Fruit fly (Drosophila melanogaster) whole organism, pupa: ENCODE data around the gene p130CAS.

Source experiments
- CG10348 ChIP-seq: fragments of 200-800 bp; sonication (Bioruptor generic); IDR thresholded peaks from 2 replicates; pipeline ENCODE4 v1.3.6; 2022; ENCODE audit warnings: missing biosample characterization, missing genetic modification characterization
- CG12605 ChIP-seq: fragments of 200-800 bp; sonication (Bioruptor generic); IDR thresholded peaks from 2 replicates; pipeline ENCODE4 v1.3.6; 2022; ENCODE audit warnings: missing biosample characterization, missing genetic modification characterization
- CG13204 ChIP-seq: fragments of 200-800 bp; sonication (Bioruptor generic); optimal IDR thresholded peaks from 2 replicates; lab custom pipeline; 2018; ENCODE audit warnings: missing biosample characterization, mild to moderate bottlenecking, missing genetic modification characterization, moderate library complexity
- CG14655 ChIP-seq: fragments of 200-800 bp; sonication (Bioruptor generic); optimal IDR thresholded peaks from 3 replicates; lab custom pipeline; 2017; ENCODE audit warnings: mild to moderate bottlenecking, missing biosample characterization, missing genetic modification reagents, missing genetic modification characterization
- CG15710 ChIP-seq: fragments of 200-800 bp; sonication (Bioruptor generic); optimal IDR thresholded peaks from 2 replicates; lab custom pipeline; 2018; ENCODE audit warnings: missing biosample characterization, mild to moderate bottlenecking, missing genetic modification characterization, moderate library complexity
- CG17806 ChIP-seq: fragments of 200-800 bp; sonication (Bioruptor generic); optimal IDR thresholded peaks from 2 replicates; lab custom pipeline; 2018; ENCODE audit warnings: missing biosample characterization, mild to moderate bottlenecking, missing genetic modification characterization, moderate library complexity
- CG32121 ChIP-seq: fragments of 200-800 bp; sonication (Bioruptor generic); IDR thresholded peaks from 2 replicates; pipeline ENCODE4 v1.3.6; 2022; ENCODE audit warnings: missing biosample characterization, missing genetic modification characterization
- CG34367 ChIP-seq: fragments of 200-800 bp; sonication (Bioruptor generic); optimal IDR thresholded peaks from 2 replicates; lab custom pipeline; 2018; ENCODE audit warnings: missing biosample characterization, mild to moderate bottlenecking, missing genetic modification characterization
- CG4496 ChIP-seq: fragments of 200-800 bp; sonication (Bioruptor generic); IDR thresholded peaks from 3 replicates; pipeline ENCODE4 v1.3.6; 2022; ENCODE audit warnings: missing biosample characterization, missing genetic modification characterization
- CG8159 ChIP-seq: fragments of 200-800 bp; sonication (Bioruptor generic); optimal IDR thresholded peaks from 3 replicates; lab custom pipeline; 2018; ENCODE audit warnings: missing biosample characterization, mild to moderate bottlenecking, missing genetic modification characterization, moderate library complexity
- CG8301 ChIP-seq: fragments of 200-800 bp; sonication (Bioruptor generic); optimal IDR thresholded peaks from 2 replicates; lab custom pipeline; 2018; ENCODE audit warnings: missing biosample characterization, mild to moderate bottlenecking, missing genetic modification characterization
- CG9948 ChIP-seq: fragments of 200-800 bp; sonication (Bioruptor generic); optimal IDR thresholded peaks from 2 replicates; lab custom pipeline; 2018; ENCODE audit warnings: missing biosample characterization, mild to moderate bottlenecking, missing genetic modification characterization, moderate library complexity
- D1 ChIP-seq: fragments of 200-800 bp; sonication (Bioruptor generic); optimal IDR thresholded peaks from 2 replicates; lab custom pipeline; 2018; ENCODE audit warnings: missing biosample characterization, mild to moderate bottlenecking, missing genetic modification characterization, moderate library complexity
- EcR ChIP-seq: fragments of 200-800 bp; sonication (Bioruptor generic); optimal IDR thresholded peaks from 3 replicates; lab custom pipeline; 2019; ENCODE audit warnings: missing biosample characterization, missing genetic modification characterization, mild to moderate bottlenecking, moderate library complexity, missing genetic modification reagents
- Ets98B ChIP-seq: fragments of 200-800 bp; sonication (Bioruptor generic); IDR thresholded peaks from 2 replicates; pipeline ENCODE4 v1.3.6; 2022; ENCODE audit warnings: missing biosample characterization, missing genetic modification characterization
- Pif1A ChIP-seq: fragments of 200-800 bp; sonication (Bioruptor generic); optimal IDR thresholded peaks from 3 replicates; lab custom pipeline; 2016; ENCODE audit warnings: missing biosample characterization, missing genetic modification characterization
- Pif1B ChIP-seq: fragments of 200-800 bp; sonication (Bioruptor generic); optimal IDR thresholded peaks from 3 replicates; lab custom pipeline; 2016; ENCODE audit warnings: missing biosample characterization, missing genetic modification characterization
- Snoo ChIP-seq: fragments of 200-800 bp; sonication (Bioruptor generic); optimal IDR thresholded peaks from 3 replicates; lab custom pipeline; 2017; ENCODE audit warnings: missing biosample characterization, mild to moderate bottlenecking, missing genetic modification characterization, inconsistent platforms
- fd96Ca ChIP-seq: fragments of 200-800 bp; sonication (Bioruptor generic); IDR thresholded peaks from 3 replicates; pipeline ENCODE4 v1.3.6; 2022; ENCODE audit warnings: missing biosample characterization, missing genetic modification characterization
- gl ChIP-seq: fragments of 200-800 bp; sonication (Bioruptor generic); optimal IDR thresholded peaks from 2 replicates; lab custom pipeline; 2018; ENCODE audit warnings: missing biosample characterization, mild to moderate bottlenecking, missing genetic modification characterization
- rn ChIP-seq: fragments of 200-800 bp; sonication (Bioruptor generic); IDR thresholded peaks from 2 replicates; pipeline ENCODE4 v1.3.6; 2022; ENCODE audit warnings: missing biosample characterization, missing genetic modification characterization

The p130CAS gene

DNA sequence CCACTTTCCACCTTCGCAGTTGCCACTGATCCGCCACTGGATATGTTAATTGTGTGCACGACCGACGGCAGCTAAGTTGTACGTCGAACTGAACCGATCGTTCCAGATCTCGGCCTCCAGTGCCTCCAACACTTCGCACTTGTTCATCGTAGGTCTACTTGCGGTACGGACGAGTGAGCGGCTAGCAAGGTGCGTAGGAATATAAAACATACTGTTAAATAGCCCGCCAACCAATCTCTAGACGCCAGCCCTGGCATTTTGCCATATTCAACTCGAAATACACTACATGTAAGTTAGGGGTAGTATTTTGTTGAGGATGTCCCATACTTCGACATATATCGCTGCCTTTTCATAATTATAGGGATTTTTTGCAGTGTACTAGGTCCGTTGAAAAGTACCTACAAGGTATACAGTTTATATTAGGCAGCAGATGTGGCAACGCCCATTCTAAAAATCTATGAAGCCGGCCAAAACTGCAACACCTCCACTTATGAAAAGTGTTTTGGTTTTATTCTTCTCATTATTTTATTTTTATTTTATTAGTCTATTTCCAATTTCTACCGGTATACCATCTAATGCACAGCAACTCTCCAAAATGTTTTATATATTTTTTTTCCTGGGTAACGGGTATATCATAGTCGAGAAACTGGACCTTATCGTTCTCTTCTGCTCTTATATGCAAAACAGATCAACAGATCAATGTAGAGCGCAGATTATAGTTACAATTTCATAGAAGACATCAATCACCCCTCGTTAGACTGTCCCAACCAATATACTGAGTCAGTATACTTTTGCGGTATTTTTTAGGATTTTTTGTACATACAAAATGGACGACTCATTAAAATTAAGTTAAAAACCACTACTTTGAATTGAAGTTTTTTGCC lies 70.6 kb downstream of the p130CAS start, which contains the start of the genes pyx and CG33229:
pyx (minus strand) TSS at position 51 of the 884 bp plus-strand sequence.
CG33229 (plus strand) TSS at position 834 of the 884 bp plus-strand sequence.
- TF ChIP-seq CG10348 (no peak; the same call in none of the 2 replicates), CG14655 (GFP tag; lab: Kevin White, UChicago) (peak; percentile 88), EcR (no peak), Snoo (tag; lab: Kevin White, UChicago) (peak; percentile 67), Ets98B (GFP tag; lab: Robert Waterston, UW) (peak; percentile 73), gl (no peak), Pif1B (GFP tag; lab: Kevin White, UChicago) (no peak), CG12605 (GFP tag; lab: Robert Waterston, UW) (peak; percentile 57; the same call in 1 of the 2 replicates), CG4496 (peak; percentile 73; the same call in 2 of the 3 replicates), CG13204 (GFP tag; lab: Kevin White, UChicago) (no peak), CG8301 (peak; percentile 78), CG17806 (tag; lab: Kevin White, UChicago) (peak; percentile 68), CG9948 (tag; lab: Kevin White, UChicago) (peak; percentile 74), D1 (tag; lab: Kevin White, UChicago) (no peak), fd96Ca (GFP tag; lab: Robert Waterston, UW) (peak; percentile 85), CG34367 (tag; lab: Kevin White, UChicago) (peak; percentile 70), CG15710 (tag; lab: Kevin White, UChicago) (peak; percentile 76), Pif1A (peak; percentile 66), CG8159 (tag; lab: Kevin White, UChicago) (peak; percentile 81), CG32121 (GFP tag; lab: Robert Waterston, UW) (peak; percentile 81), rn (peak; percentile 36; the same call in 1 of the 2 replicates)
- TF ChIP-seq, all 21 proteins: peak for 15
